Worm (Caenorhabditis elegans) whole organism, L2 larva: Measurements from ENCODE around the gene tag-250.

ENCODE experiments used
- ama-1 ChIP-seq: fragments of 150-350 bp; optimal IDR thresholded peaks from 2 replicates; lab custom pipeline; 2018; ENCODE audit warnings: inconsistent platforms
- ceh-82 ChIP-seq: fragments of 150-350 bp; optimal IDR thresholded peaks from 2 replicates; lab custom pipeline; 2014; ENCODE audit warnings: missing biosample characterization, missing genetic modification characterization
- dmd-4 ChIP-seq: sonication (generic microtip); optimal IDR thresholded peaks from 2 replicates; lab custom pipeline; 2017; ENCODE audit warnings: missing biosample characterization, missing genetic modification characterization
- lin-13 ChIP-seq: fragments of 150-350 bp; optimal IDR thresholded peaks from 2 replicates; lab custom pipeline; 2014; ENCODE audit warnings: missing biosample characterization, missing genetic modification reagents, missing genetic modification characterization
- nhr-10 ChIP-seq: sonication (generic microtip); optimal IDR thresholded peaks from 2 replicates; lab custom pipeline; 2017; ENCODE audit warnings: missing biosample characterization, missing genetic modification characterization
- skn-1 ChIP-seq: sonication (generic microtip); optimal IDR thresholded peaks from 2 replicates; lab custom pipeline; 2017; ENCODE audit warnings: missing biosample characterization, missing genetic modification characterization
- sma-3 ChIP-seq: sonication (generic microtip); optimal IDR thresholded peaks from 2 replicates; lab custom pipeline; 2016; ENCODE audit warnings: missing genetic modification reagents, missing genetic modification characterization, missing compliant biosample characterization

DNA sequence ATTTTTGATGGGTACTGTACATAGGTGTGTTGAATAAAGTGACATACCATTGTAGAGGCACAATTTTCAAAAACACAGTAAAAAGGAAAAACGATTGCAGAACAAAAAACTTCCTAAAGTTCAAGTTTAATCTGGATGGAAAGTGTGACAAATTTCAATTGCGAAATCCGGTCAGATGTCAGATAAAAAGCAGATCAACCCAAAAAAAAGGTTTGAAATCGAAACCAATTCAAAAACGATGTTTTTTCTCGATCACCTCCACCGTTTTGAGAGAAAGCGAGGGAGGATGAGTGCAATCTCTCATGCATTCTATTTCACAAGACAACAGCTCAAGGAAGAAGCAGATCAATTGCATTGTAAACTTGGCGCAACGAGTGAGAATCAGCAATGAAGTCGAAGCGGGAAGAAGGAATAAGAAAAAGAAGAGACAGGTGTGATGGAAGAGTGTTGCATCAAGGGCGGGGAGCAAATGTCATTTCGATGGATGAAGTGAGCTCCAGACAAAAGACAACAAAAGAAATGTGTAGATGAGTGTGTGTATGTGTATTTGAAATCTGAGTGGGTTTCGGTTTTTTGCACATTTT lies 44.5 kb downstream of the tag-250 start:
- TF ChIP-seq sma-3 (GFP tag; lab: Kevin White, UChicago) (no peak), ama-1 (lab: Kevin White, UChicago) (no peak), lin-13 (no peak), nhr-10 (tag; lab: Kevin White, UChicago) (no peak), dmd-4 (tag; lab: Kevin White, UChicago) (no peak), ceh-82 (tag; lab: Kevin White, UChicago) (no peak), skn-1 (tag; lab: Kevin White, UChicago) (no peak)
